Worm (Caenorhabditis elegans) whole organism, L1 larva: ENCODE data around the gene eea-1.

Experiments used
- C04F5.9 ChIP-seq: sonication (generic microtip); optimal IDR thresholded peaks from 2 replicates; lab custom pipeline; 2016; ENCODE audit warnings: missing genetic modification characterization, missing compliant biosample characterization
- C16A3.4 ChIP-seq: fragments of 150-350 bp; optimal IDR thresholded peaks from 2 replicates; lab custom pipeline; 2014; ENCODE audit warnings: missing biosample characterization, missing genetic modification characterization
- F16B12.6 ChIP-seq: fragments of 150-350 bp; optimal IDR thresholded peaks from 2 replicates; lab custom pipeline; 2014; ENCODE audit warnings: missing biosample characterization, missing genetic modification characterization
- Y116A8C.19 ChIP-seq: sonication (generic microtip); optimal IDR thresholded peaks from 2 replicates; lab custom pipeline; 2016; ENCODE audit warnings: missing compliant biosample characterization, missing genetic modification characterization, borderline replicate concordance
- aly-2 ChIP-seq: fragments of 150-350 bp; optimal IDR thresholded peaks from 2 replicates; lab custom pipeline; 2014; ENCODE audit warnings: missing biosample characterization, missing genetic modification characterization
- ama-1 ChIP-seq: fragments of 150-350 bp; optimal IDR thresholded peaks from 2 replicates; lab custom pipeline; 2014
- blmp-1 ChIP-seq: fragments of 150-350 bp; optimal IDR thresholded peaks from 2 replicates; lab custom pipeline; 2014; ENCODE audit warnings: missing biosample characterization, missing genetic modification characterization
- ceh-82 ChIP-seq, 3 experiments: fragments of 150-350 bp in 1 of 3; sonication (generic microtip) in 2 of 3; optimal IDR thresholded peaks; 2 replicates each; lab custom pipeline; 2014 to 2017; ENCODE audit warnings: missing biosample characterization in 3 of 3, missing genetic modification characterization in 3 of 3
- ceh-90 ChIP-seq: sonication (generic microtip); optimal IDR thresholded peaks from 2 replicates; lab custom pipeline; 2016; ENCODE audit warnings: missing genetic modification characterization, missing compliant biosample characterization
- ces-1 ChIP-seq: fragments of 150-350 bp; optimal IDR thresholded peaks from 2 replicates; lab custom pipeline; 2014; ENCODE audit warnings: missing biosample characterization, missing genetic modification reagents, missing genetic modification characterization
- dpl-1 ChIP-seq, 3 experiments: fragments of 150-350 bp in 2 of 3; sonication (generic microtip) in 1 of 3; optimal IDR thresholded peaks; 2 replicates each; lab custom pipeline; 2014 to 2017; ENCODE audit warnings: missing biosample characterization in 3 of 3, missing genetic modification characterization in 3 of 3, missing genetic modification reagents in 3 of 3
- dsc-1 ChIP-seq: sonication (generic microtip); optimal IDR thresholded peaks from 2 replicates; lab custom pipeline; 2016; ENCODE audit warnings: mild to moderate bottlenecking, missing genetic modification characterization, missing compliant biosample characterization
- efl-1 ChIP-seq, 4 experiments: fragments of 150-350 bp; optimal IDR thresholded peaks in 3 of 4; peaks in 1 of 4; 1 replicate in 1 of 4; 2 replicates in 3 of 4; lab custom pipeline; 2014; ENCODE audit warnings: missing biosample characterization in 2 of 4, missing genetic modification characterization in 2 of 4, missing genetic modification reagents in 2 of 4
- efl-3 ChIP-seq: fragments of 200-800 bp; sonication (Bioruptor generic); optimal IDR thresholded peaks from 2 replicates; lab custom pipeline; 2018; ENCODE audit warnings: mild to moderate bottlenecking, missing genetic modification characterization, missing compliant biosample characterization
- egl-13 ChIP-seq: sonication (generic microtip); optimal IDR thresholded peaks from 2 replicates; lab custom pipeline; 2016; ENCODE audit warnings: missing genotype, missing genetic modification reagents, missing genetic modification characterization, missing compliant biosample characterization
- ets-5 ChIP-seq: fragments of 200-800 bp; sonication (Bioruptor generic); IDR thresholded peaks from 2 replicates; pipeline ENCODE4 v1.3.6; 2022; ENCODE audit warnings: missing genetic modification characterization, missing compliant biosample characterization
- fkh-10 ChIP-seq: sonication (generic microtip); optimal IDR thresholded peaks from 2 replicates; lab custom pipeline; 2017; ENCODE audit warnings: missing biosample characterization, missing genetic modification reagents, missing genetic modification characterization
- hlh-4 ChIP-seq: sonication (generic microtip); optimal IDR thresholded peaks from 2 replicates; lab custom pipeline; 2016; ENCODE audit warnings: mild to moderate bottlenecking, missing genetic modification characterization, missing compliant biosample characterization
- irx-1 ChIP-seq: sonication (generic microtip); optimal IDR thresholded peaks from 2 replicates; lab custom pipeline; 2016; ENCODE audit warnings: missing genetic modification characterization, missing compliant biosample characterization
- isw-1 ChIP-seq: fragments of 200-800 bp; sonication (Bioruptor generic); IDR thresholded peaks from 2 replicates; pipeline ENCODE4 v1.3.6; 2022; ENCODE audit warnings: missing genetic modification characterization, missing compliant biosample characterization
- lin-15B ChIP-seq: fragments of 150-350 bp; sonication (generic microtip); optimal IDR thresholded peaks from 3 replicates; lab custom pipeline; 2014; ENCODE audit warnings: missing biosample characterization, missing genetic modification characterization
- lin-35 ChIP-seq, 2 experiments: fragments of 150-350 bp; optimal IDR thresholded peaks; 2 replicates each; lab custom pipeline; 2014; ENCODE audit warnings: missing biosample characterization in 2 of 2, missing genetic modification characterization in 2 of 2, missing genetic modification reagents in 2 of 2
- lsy-2 ChIP-seq, 2 experiments: fragments of 150-350 bp; optimal IDR thresholded peaks; 2 replicates each; lab custom pipeline; 2014; ENCODE audit warnings: missing biosample characterization in 2 of 2, missing genetic modification characterization in 2 of 2
- mdl-1 ChIP-seq, 2 experiments: fragments of 150-350 bp; optimal IDR thresholded peaks; 2 replicates each; lab custom pipeline; 2014 to 2017; ENCODE audit warnings: missing biosample characterization in 2 of 2, missing genetic modification characterization in 2 of 2, inconsistent platforms in 1 of 2
- nhr-19 ChIP-seq: fragments of 200-800 bp; sonication (Bioruptor generic); conservative IDR thresholded peaks from 2 replicates; pipeline ENCODE4 v1.3.6; 2022; ENCODE audit warnings: missing genetic modification characterization, missing compliant biosample characterization
- nhr-71 ChIP-seq: sonication (generic microtip); optimal IDR thresholded peaks from 2 replicates; lab custom pipeline; 2016; ENCODE audit warnings: mild to moderate bottlenecking, missing genetic modification characterization, moderate library complexity, missing compliant biosample characterization
- nhr-84 ChIP-seq: sonication (generic microtip); optimal IDR thresholded peaks from 2 replicates; lab custom pipeline; 2017; ENCODE audit warnings: missing biosample characterization, missing genetic modification characterization
- nhr-85 ChIP-seq: sonication (generic microtip); peaks from one replicate; lab custom pipeline; 2016; ENCODE audit warnings: missing genetic modification characterization, inconsistent platforms, missing compliant biosample characterization
- pag-3 ChIP-seq: sonication (generic microtip); optimal IDR thresholded peaks from 2 replicates; lab custom pipeline; 2017; ENCODE audit warnings: missing genetic modification characterization, mild to moderate bottlenecking, missing compliant biosample characterization, antibody characterized with exemption, borderline replicate concordance; ENCODE audit not compliant: insufficient read depth
- pqm-1 ChIP-seq: sonication (generic microtip); optimal IDR thresholded peaks from 3 replicates; lab custom pipeline; 2017; ENCODE audit warnings: missing biosample characterization, missing genetic modification characterization
- rnt-1 ChIP-seq: sonication (generic microtip); optimal IDR thresholded peaks from 2 replicates; lab custom pipeline; 2016; ENCODE audit warnings: mild to moderate bottlenecking, missing genetic modification characterization, moderate library complexity, missing compliant biosample characterization
- snu-23 ChIP-seq: sonication (generic microtip); optimal IDR thresholded peaks from 2 replicates; lab custom pipeline; 2016; ENCODE audit warnings: missing genetic modification characterization, missing compliant biosample characterization
- sox-4 ChIP-seq: sonication (generic microtip); optimal IDR thresholded peaks from 2 replicates; lab custom pipeline; 2016; ENCODE audit warnings: missing genetic modification characterization, missing compliant biosample characterization
- sup-37 ChIP-seq: fragments of 200-800 bp; sonication (Bioruptor generic); optimal IDR thresholded peaks from 2 replicates; lab custom pipeline; 2018; ENCODE audit warnings: mild to moderate bottlenecking, missing genetic modification characterization, missing compliant biosample characterization
- swsn-7 ChIP-seq: sonication (generic microtip); optimal IDR thresholded peaks from 2 replicates; lab custom pipeline; 2016; ENCODE audit warnings: missing genetic modification characterization, missing compliant biosample characterization
- unc-130 ChIP-seq: fragments of 150-350 bp; optimal IDR thresholded peaks from 2 replicates; lab custom pipeline; 2017; ENCODE audit warnings: missing biosample characterization, missing genetic modification characterization, inconsistent platforms
- unc-30 ChIP-seq: sonication (generic microtip); optimal IDR thresholded peaks from 2 replicates; lab custom pipeline; 2017; ENCODE audit warnings: missing biosample characterization, missing genetic modification characterization
- unc-62 ChIP-seq: fragments of 150-350 bp; optimal IDR thresholded peaks from 2 replicates; lab custom pipeline; 2014; ENCODE audit warnings: missing biosample characterization, missing genetic modification reagents, missing genetic modification characterization
- unc-86 ChIP-seq: sonication (generic microtip); optimal IDR thresholded peaks from 2 replicates; lab custom pipeline; 2016; ENCODE audit warnings: missing genetic modification characterization, missing compliant biosample characterization
- xbp-1 ChIP-seq: sonication (generic microtip); optimal IDR thresholded peaks from 2 replicates; lab custom pipeline; 2016; ENCODE audit warnings: missing genetic modification characterization, missing compliant biosample characterization

eea-1 gene

DNA sequence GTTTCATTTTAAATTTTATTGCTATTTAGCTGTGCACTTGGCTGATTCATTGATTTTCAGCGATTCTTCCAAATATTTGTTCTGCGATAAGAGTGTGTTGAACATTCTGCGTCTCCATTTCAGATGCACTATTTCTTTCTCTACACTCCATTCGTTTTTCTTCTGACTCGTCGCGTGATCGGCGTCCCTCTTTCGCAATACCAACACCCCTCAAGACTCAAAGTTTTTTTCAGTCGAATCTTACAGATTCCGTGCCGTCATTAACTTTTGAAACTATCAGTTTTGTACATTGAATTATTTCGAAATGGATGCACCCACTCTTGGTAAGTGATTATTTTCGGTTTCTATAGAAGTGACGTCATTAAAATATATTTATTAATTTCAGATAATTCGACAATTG lies 34.2 kb downstream of the eea-1 start, which contains the start of gene frm-10 (continued):
- peak; percentile 52 to 67 for TF ChIP-seq lsy-2 (tag; optimal IDR thresholded peaks at IDR 0.05; lab: Kevin White, UChicago)
- peak; percentile 98 for TF ChIP-seq pqm-1 (tag; lab: Kevin White, UChicago)
- no peak for TF ChIP-seq pag-3 (tag; lab: Kevin White, UChicago)
- peak; percentile 20 for TF ChIP-seq dsc-1 (tag; lab: Kevin White, UChicago)
- TF ChIP-seq unc-62 (GFP tag; lab: Kevin White, UChicago) = no peak
- no peak for TF ChIP-seq sox-4
- no peak for TF ChIP-seq unc-30
- TF ChIP-seq lin-35 (GFP tag; optimal IDR thresholded peaks at IDR 0.05; lab: Kevin White, UChicago) = peak; percentile 53 to 79

DNA sequence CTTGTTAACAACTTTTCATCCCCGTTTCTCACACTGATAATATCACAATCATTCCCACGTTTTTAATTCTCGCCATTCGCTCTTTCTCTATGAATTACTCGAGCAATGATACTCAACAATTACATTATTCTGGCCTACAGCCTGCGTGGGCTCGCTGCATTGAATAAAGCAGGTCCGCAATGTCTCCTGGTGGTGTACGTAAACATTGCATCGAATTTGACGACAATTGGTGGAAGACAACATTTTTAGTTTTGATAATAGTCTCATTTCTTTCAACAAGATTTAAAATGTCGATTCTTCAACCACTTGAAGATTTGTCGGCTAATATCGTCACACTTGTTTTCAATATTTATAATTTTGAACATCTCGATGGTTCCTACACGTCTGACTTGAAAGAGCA lies 37.8 kb downstream of the eea-1 start, which contains the start of gene bath-39:
Gene bath-39, plus strand, starts transcription at position 137 of the 400 bp plus-strand sequence.
- TF ChIP-seq ces-1 = no peak
- no peak for TF ChIP-seq efl-3 (GFP tag; lab: Kevin White, UChicago)
- no peak for TF ChIP-seq Y116A8C.19 (tag; lab: Kevin White, UChicago)
- no peak for TF ChIP-seq hlh-4 (tag; lab: Kevin White, UChicago)
- peak; percentile 18 to 35 for TF ChIP-seq lin-35 (GFP tag; optimal IDR thresholded peaks at IDR 0.05; lab: Kevin White, UChicago)
- TF ChIP-seq blmp-1 (tag; lab: Kevin White, UChicago) = peak; percentile 22
- peak in 1 of 2 experiments; percentile 40 for TF ChIP-seq lsy-2 (tag; optimal IDR thresholded peaks at IDR 0.05; lab: Kevin White, UChicago)
- TF ChIP-seq lin-15B (tag; lab: Kevin White, UChicago) = peak; percentile 1
- peak in 2 of 3 experiments; percentile 19 to 48 for TF ChIP-seq dpl-1 (GFP tag; optimal IDR thresholded peaks at IDR 0.05; lab: Kevin White, UChicago)
- TF ChIP-seq efl-1 (optimal IDR thresholded peaks at IDR 0.05; lab: Kevin White, UChicago) = peak in 1 of 2 experiments; percentile 28
- TF ChIP-seq efl-1 (GFP tag; optimal IDR thresholded peaks at IDR 0.05 in 1 of 2; lab: Kevin White, UChicago) = peak; percentile 19 to 84
- TF ChIP-seq snu-23 = peak; percentile 28
- TF ChIP-seq rnt-1 = peak; percentile 32
- peak; percentile 81 for TF ChIP-seq F16B12.6 (tag; lab: Kevin White, UChicago)
- no peak for TF ChIP-seq unc-30

DNA sequence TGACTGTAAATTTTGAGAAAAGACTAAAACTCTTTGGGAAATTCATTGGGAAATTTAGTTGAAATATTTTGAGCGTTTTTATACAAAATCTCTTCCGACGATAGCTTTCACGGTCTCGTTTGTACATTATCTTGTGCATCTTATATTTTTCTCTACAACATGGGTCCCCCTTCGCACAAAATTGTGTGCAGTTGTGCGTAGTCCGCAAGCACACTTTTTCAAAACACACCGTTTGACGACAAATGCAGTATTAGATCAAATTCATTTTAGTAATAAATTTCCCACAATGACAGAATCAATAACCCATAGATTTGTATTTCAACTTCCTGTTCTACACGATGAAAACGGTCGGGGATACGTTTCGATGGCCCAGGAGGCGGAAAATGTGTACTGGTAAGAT lies 39.3 kb downstream of the eea-1 start, which contains the start of gene F25H9.2:
Gene F25H9.2, plus strand, starts transcription at position 226 of the 400 bp plus-strand sequence.
- TF ChIP-seq pqm-1 (tag; lab: Kevin White, UChicago) (no peak), irx-1 (tag; lab: Kevin White, UChicago) (no peak), mdl-1 (tag; optimal IDR thresholded peaks at IDR 0.05; lab: Kevin White, UChicago) (peak in 1 of 2 experiments; percentile 2), aly-2 (no peak), sox-4 (no peak), xbp-1 (tag; lab: Kevin White, UChicago) (no peak), lin-15B (tag; lab: Kevin White, UChicago) (no peak), lin-35 (GFP tag; optimal IDR thresholded peaks at IDR 0.05; lab: Kevin White, UChicago) (peak; percentile 26 to 59), ama-1 (lab: Kevin White, UChicago) (no peak), nhr-71 (tag; lab: Kevin White, UChicago) (peak; percentile 25), unc-86 (no peak), egl-13 (tag; lab: Kevin White, UChicago) (no peak), ceh-82 (tag; optimal IDR thresholded peaks at IDR 0.05; lab: Kevin White, UChicago) (peak in 1 of 3 experiments; percentile 8), C16A3.4 (tag; lab: Kevin White, UChicago) (peak; percentile 46), sup-37 (GFP tag; lab: Kevin White, UChicago) (no peak), dpl-1 (GFP tag; optimal IDR thresholded peaks at IDR 0.05; lab: Kevin White, UChicago) (peak in 2 of 3 experiments; percentile 55 to 61), ceh-90 (tag; lab: Kevin White, UChicago) (no peak), C04F5.9 (tag; lab: Kevin White, UChicago) (no peak), efl-1 (optimal IDR thresholded peaks at IDR 0.05; lab: Kevin White, UChicago) (peak; percentile 5 to 37), efl-1 (GFP tag; optimal IDR thresholded peaks at IDR 0.05 in 1 of 2; lab: Kevin White, UChicago) (peak; percentile 36 to 43), rnt-1 (peak; percentile 29), isw-1 (GFP tag; lab: Robert Waterston, UW) (no peak), efl-3 (GFP tag; lab: Kevin White, UChicago) (no peak), ets-5 (GFP tag; lab: Robert Waterston, UW) (no peak), Y116A8C.19 (tag; lab: Kevin White, UChicago) (no peak), swsn-7 (tag; lab: Kevin White, UChicago) (no peak), fkh-10 (no peak), lsy-2 (tag; optimal IDR thresholded peaks at IDR 0.05; lab: Kevin White, UChicago) (peak; percentile 20 to 45), nhr-85 (tag; lab: Kevin White, UChicago) (no peak), nhr-19 (no peak), snu-23 (peak; percentile 47), nhr-84 (tag; lab: Kevin White, UChicago) (no peak), blmp-1 (tag; lab: Kevin White, UChicago) (peak; percentile 26), unc-130 (peak; percentile 47), F16B12.6 (tag; lab: Kevin White, UChicago) (peak; percentile 90)
